Fruit fly (Drosophila melanogaster) whole organism, wandering third instar larva: Measurements from ENCODE around the gene CG17029.

Experiments
- CG9705 ChIP-seq: fragments of 200-800 bp; sonication (Bioruptor generic); optimal IDR thresholded peaks from 2 replicates; lab custom pipeline; 2018; ENCODE audit warnings: missing biosample characterization, mild to moderate bottlenecking, missing genetic modification characterization
- Dfd ChIP-seq: fragments of >200 bp; optimal IDR thresholded peaks from 2 replicates; lab custom pipeline; 2017; ENCODE audit warnings: missing biosample characterization, missing genetic modification characterization
- Hr78 ChIP-seq: fragments of >200 bp; optimal IDR thresholded peaks from 2 replicates; lab custom pipeline; 2017; ENCODE audit warnings: missing biosample characterization, missing genetic modification characterization
- OdsH ChIP-seq: fragments of 200-800 bp; sonication (Bioruptor generic); optimal IDR thresholded peaks from 2 replicates; lab custom pipeline; 2016; ENCODE audit warnings: missing biosample characterization, mild to moderate bottlenecking, missing genetic modification characterization
- Sp1 ChIP-seq: fragments of 200-800 bp; sonication (Bioruptor generic); optimal IDR thresholded peaks from 3 replicates; lab custom pipeline; 2019; ENCODE audit warnings: missing biosample characterization, mild to moderate bottlenecking, missing genetic modification characterization, moderate library complexity
- brk ChIP-seq: fragments of 200-800 bp; sonication (Bioruptor generic); optimal IDR thresholded peaks from 2 replicates; lab custom pipeline; 2016; ENCODE audit warnings: missing biosample characterization, mild to moderate bottlenecking, missing genetic modification characterization
- foxo ChIP-seq, 2 experiments: fragments of 200-800 bp; sonication (Bioruptor generic); optimal IDR thresholded peaks; 2 replicates in 1 of 2; 3 replicates in 1 of 2; lab custom pipeline; 2016 to 2017; ENCODE audit warnings: missing biosample characterization in 2 of 2, missing genetic modification characterization in 2 of 2
- h ChIP-seq: fragments of 200-800 bp; sonication (Bioruptor generic); optimal IDR thresholded peaks from 3 replicates; lab custom pipeline; 2016; ENCODE audit warnings: missing biosample characterization, mild to moderate bottlenecking, missing genetic modification characterization
- psq ChIP-seq: fragments of 200-800 bp; sonication (Bioruptor generic); optimal IDR thresholded peaks from 3 replicates; lab custom pipeline; 2017; ENCODE audit warnings: missing biosample characterization, mild to moderate bottlenecking, missing genetic modification characterization, moderate library complexity

dm6 chr3L:15979240-15979639 is 2.6 kb downstream of the CG17029 start:
- TF ChIP-seq foxo (GFP tag; optimal IDR thresholded peaks at IDR 0.05; lab: Kevin White, UChicago) = no peak
- TF ChIP-seq CG9705 (GFP tag; lab: Kevin White, UChicago) = no peak
- TF ChIP-seq brk = no peak
- TF ChIP-seq h (GFP tag; lab: Kevin White, UChicago) = no peak
- no peak for TF ChIP-seq OdsH (GFP tag; lab: Kevin White, UChicago)
- no peak for TF ChIP-seq Dfd (GFP tag; lab: Kevin White, UChicago)
- no peak for TF ChIP-seq Sp1 (GFP tag; lab: Kevin White, UChicago)
- TF ChIP-seq Hr78 (GFP tag; lab: Kevin White, UChicago) = no peak
- no peak for TF ChIP-seq psq
